Worm (Caenorhabditis elegans) whole organism, young adult: ENCODE measurements around the gene spp-20.

ENCODE experiments used
- B0261.1 ChIP-seq: sonication (generic microtip); optimal IDR thresholded peaks from 2 replicates; lab custom pipeline; 2016; ENCODE audit warnings: mild to moderate bottlenecking, missing genetic modification characterization, moderate library complexity, missing compliant biosample characterization
- B0336.3 ChIP-seq: fragments of 200-800 bp; sonication (Bioruptor generic); IDR thresholded peaks from 2 replicates; pipeline ENCODE4 v1.3.6; 2022; ENCODE audit warnings: missing genetic modification characterization, missing compliant biosample characterization
- C06A6.2 ChIP-seq: fragments of 200-800 bp; sonication (Bioruptor generic); conservative IDR thresholded peaks from 2 replicates; pipeline ENCODE4 v1.3.6; 2022; ENCODE audit warnings: missing genetic modification characterization, missing compliant biosample characterization
- C17E4.6 ChIP-seq: fragments of 200-800 bp; sonication (Bioruptor generic); IDR thresholded peaks from 2 replicates; pipeline ENCODE4 v1.3.6; 2022; ENCODE audit warnings: missing genetic modification reagents, missing genetic modification characterization, missing compliant biosample characterization
- F10E7.11 ChIP-seq: sonication (generic microtip); optimal IDR thresholded peaks from 2 replicates; lab custom pipeline; 2017; ENCODE audit warnings: mild to moderate bottlenecking, missing genetic modification characterization, moderate library complexity, missing compliant biosample characterization
- F23B12.7 ChIP-seq: sonication (generic microtip); optimal IDR thresholded peaks from 2 replicates; lab custom pipeline; 2017; ENCODE audit warnings: missing genetic modification characterization, mild to moderate bottlenecking, missing compliant biosample characterization, antibody characterized with exemption, moderate library complexity; ENCODE audit not compliant: insufficient read depth
- F55B11.4 ChIP-seq: sonication (generic microtip); optimal IDR thresholded peaks from 2 replicates; lab custom pipeline; 2016; ENCODE audit warnings: missing compliant biosample characterization, missing genetic modification characterization, borderline replicate concordance; ENCODE audit not compliant: insufficient read depth
- T07F8.4 ChIP-seq: sonication (generic microtip); optimal IDR thresholded peaks from 2 replicates; lab custom pipeline; 2016; ENCODE audit warnings: mild to moderate bottlenecking, missing genetic modification characterization, moderate library complexity, missing compliant biosample characterization
- T26A5.8 ChIP-seq: sonication (generic microtip); optimal IDR thresholded peaks from 2 replicates; lab custom pipeline; 2016; ENCODE audit warnings: missing genetic modification characterization, missing compliant biosample characterization
- Y53F4B.3 ChIP-seq: fragments of 200-800 bp; sonication (Bioruptor generic); IDR thresholded peaks from 2 replicates; pipeline ENCODE4 v1.3.6; 2022; ENCODE audit warnings: missing genetic modification reagents, missing genetic modification characterization, missing compliant biosample characterization
- Y56A3A.18 ChIP-seq: fragments of 200-800 bp; sonication (Bioruptor generic); IDR thresholded peaks from 2 replicates; pipeline ENCODE4 v1.3.6; 2022; ENCODE audit warnings: missing genetic modification reagents, missing genetic modification characterization, missing compliant biosample characterization
- ZK185.1 ChIP-seq: sonication (generic microtip); optimal IDR thresholded peaks from 2 replicates; lab custom pipeline; 2016; ENCODE audit warnings: mild to moderate bottlenecking, missing genetic modification characterization, missing compliant biosample characterization; ENCODE audit not compliant: poor library complexity, severe bottlenecking
- atf-7 ChIP-seq: sonication (generic microtip); optimal IDR thresholded peaks from 2 replicates; lab custom pipeline; 2017; ENCODE audit warnings: mild to moderate bottlenecking, missing genetic modification characterization, missing compliant biosample characterization
- athp-1 ChIP-seq: sonication (generic microtip); optimal IDR thresholded peaks from 2 replicates; lab custom pipeline; 2017; ENCODE audit warnings: mild to moderate bottlenecking, missing genetic modification characterization, missing compliant biosample characterization
- attf-3 ChIP-seq: fragments of 200-800 bp; sonication (Bioruptor generic); conservative IDR thresholded peaks from 2 replicates; pipeline ENCODE4 v1.3.6; 2022; ENCODE audit warnings: missing genetic modification reagents, missing genetic modification characterization, missing compliant biosample characterization
- attf-5 ChIP-seq: fragments of 200-800 bp; sonication (Bioruptor generic); optimal IDR thresholded peaks from 2 replicates; lab custom pipeline; 2018; ENCODE audit warnings: mild to moderate bottlenecking, missing genetic modification characterization, missing compliant biosample characterization
- bed-2 ChIP-seq: fragments of 200-800 bp; sonication (Bioruptor generic); IDR thresholded peaks from 2 replicates; pipeline ENCODE4 v1.3.6; 2022; ENCODE audit warnings: missing genetic modification reagents, missing genetic modification characterization, missing compliant biosample characterization
- cebp-1 ChIP-seq, 2 experiments: fragments of 200-800 bp in 1 of 2; sonication (Bioruptor generic) in 1 of 2; sonication (generic microtip) in 1 of 2; IDR thresholded peaks in 1 of 2; optimal IDR thresholded peaks in 1 of 2; 2 replicates each; pipeline versions ENCODE4 v1.3.6 to Lab custom; 2017 to 2022; ENCODE audit warnings: missing compliant biosample characterization in 2 of 2, missing genetic modification characterization in 2 of 2, mild to moderate bottlenecking in 1 of 2, missing genetic modification reagents in 1 of 2, moderate library complexity in 1 of 2
- ceh-27 ChIP-seq: fragments of 200-800 bp; sonication (Bioruptor generic); optimal IDR thresholded peaks from 2 replicates; lab custom pipeline; 2018; ENCODE audit warnings: mild to moderate bottlenecking, missing genetic modification characterization, moderate library complexity, missing compliant biosample characterization
- dox-1 ChIP-seq: fragments of 200-800 bp; sonication (Bioruptor generic); IDR thresholded peaks from 2 replicates; pipeline ENCODE4 v1.3.6; 2022; ENCODE audit warnings: missing genetic modification reagents, missing genetic modification characterization, missing compliant biosample characterization
- egrh-3 ChIP-seq: fragments of 200-800 bp; sonication (Bioruptor generic); IDR thresholded peaks from 2 replicates; pipeline ENCODE4 v1.3.6; 2022; ENCODE audit warnings: missing genetic modification reagents, missing genetic modification characterization, missing compliant biosample characterization
- ets-4 ChIP-seq: fragments of 200-800 bp; sonication (Bioruptor generic); optimal IDR thresholded peaks from 2 replicates; lab custom pipeline; 2018; ENCODE audit warnings: mild to moderate bottlenecking, missing genetic modification characterization, missing compliant biosample characterization
- him-1 ChIP-seq: sonication (generic microtip); optimal IDR thresholded peaks from 2 replicates; lab custom pipeline; 2016; ENCODE audit warnings: missing genotype, missing genetic modification reagents, missing genetic modification characterization, missing compliant biosample characterization
- hrde-1 ChIP-seq: sonication (generic microtip); optimal IDR thresholded peaks from 2 replicates; lab custom pipeline; 2016; ENCODE audit warnings: missing genetic modification characterization, mild to moderate bottlenecking, missing compliant biosample characterization, moderate library complexity, missing genotype, missing genetic modification reagents, borderline replicate concordance
- let-526 ChIP-seq: fragments of 200-800 bp; sonication (Bioruptor generic); IDR thresholded peaks from 2 replicates; pipeline ENCODE4 v1.3.6; 2022; ENCODE audit warnings: missing genetic modification reagents, missing genetic modification characterization, missing compliant biosample characterization
- let-607 ChIP-seq, 2 experiments: fragments of 200-800 bp in 1 of 2; sonication (Bioruptor generic) in 1 of 2; sonication (generic microtip) in 1 of 2; optimal IDR thresholded peaks; 2 replicates each; lab custom pipeline; 2016 to 2018; ENCODE audit warnings: mild to moderate bottlenecking in 2 of 2, missing compliant biosample characterization in 2 of 2, missing genetic modification characterization in 2 of 2, moderate library complexity in 2 of 2, missing genotype in 1 of 2
- lin-35 ChIP-seq, 3 experiments: fragments of 150-350 bp in 2 of 3; sonication (generic microtip) in 1 of 3; optimal IDR thresholded peaks; 2 replicates each; lab custom pipeline; 2014 to 2018; ENCODE audit warnings: missing biosample characterization in 3 of 3, missing genetic modification characterization in 3 of 3, missing genetic modification reagents in 3 of 3
- lin-40 ChIP-seq: sonication (generic microtip); optimal IDR thresholded peaks from 2 replicates; lab custom pipeline; 2016; ENCODE audit warnings: missing genetic modification characterization, mild to moderate bottlenecking, missing compliant biosample characterization, missing genotype, missing genetic modification reagents
- lir-1 ChIP-seq: fragments of 200-800 bp; sonication (Bioruptor generic); conservative IDR thresholded peaks from 2 replicates; pipeline ENCODE4 v1.3.6; 2022; ENCODE audit warnings: missing genetic modification reagents, missing genetic modification characterization, missing compliant biosample characterization
- lsl-1 ChIP-seq: fragments of 200-800 bp; sonication (Bioruptor generic); optimal IDR thresholded peaks from 2 replicates; lab custom pipeline; 2018; ENCODE audit warnings: mild to moderate bottlenecking, missing genetic modification characterization, moderate library complexity, missing compliant biosample characterization
- madf-3 ChIP-seq: fragments of 200-800 bp; sonication (Bioruptor generic); IDR thresholded peaks from 2 replicates; pipeline ENCODE4 v1.3.6; 2022; ENCODE audit warnings: missing genetic modification reagents, missing genetic modification characterization, missing compliant biosample characterization
- madf-8 ChIP-seq: fragments of 200-800 bp; sonication (Bioruptor generic); conservative IDR thresholded peaks from 2 replicates; pipeline ENCODE4 v1.3.6; 2022; ENCODE audit warnings: missing genetic modification reagents, missing genetic modification characterization, missing compliant biosample characterization
- mcd-1 ChIP-seq: fragments of 200-800 bp; sonication (Bioruptor generic); IDR thresholded peaks from 2 replicates; pipeline ENCODE4 v1.3.6; 2022; ENCODE audit warnings: missing genetic modification reagents, missing genetic modification characterization, missing compliant biosample characterization
- mes-4 ChIP-seq: sonication (generic microtip); optimal IDR thresholded peaks from 2 replicates; lab custom pipeline; 2016; ENCODE audit warnings: missing genotype, missing genetic modification characterization, missing compliant biosample characterization
- mxl-1 ChIP-seq: sonication (generic microtip); optimal IDR thresholded peaks from 2 replicates; lab custom pipeline; 2016; ENCODE audit warnings: missing genetic modification characterization, missing compliant biosample characterization
- nfya-2 ChIP-seq: fragments of 200-800 bp; sonication (Bioruptor generic); IDR thresholded peaks from 2 replicates; pipeline ENCODE4 v1.3.6; 2022; ENCODE audit warnings: missing genetic modification reagents, missing genetic modification characterization, missing compliant biosample characterization
- nhr-120 ChIP-seq: fragments of 200-800 bp; sonication (Bioruptor generic); IDR thresholded peaks from 2 replicates; pipeline ENCODE4 v1.3.6; 2022; ENCODE audit warnings: missing genetic modification characterization, missing compliant biosample characterization
- nhr-80 ChIP-seq: sonication (generic microtip); optimal IDR thresholded peaks from 2 replicates; lab custom pipeline; 2016; ENCODE audit warnings: missing genetic modification characterization, missing compliant biosample characterization
- pbrm-1 ChIP-seq: fragments of 200-800 bp; sonication (Bioruptor generic); IDR thresholded peaks from 2 replicates; pipeline ENCODE4 v1.3.6; 2022; ENCODE audit warnings: missing genetic modification reagents, missing genetic modification characterization, missing compliant biosample characterization
- rec-8 ChIP-seq, 2 experiments: sonication (generic microtip); optimal IDR thresholded peaks; 2 replicates each; lab custom pipeline; 2016; ENCODE audit warnings: mild to moderate bottlenecking in 2 of 2, missing genetic modification characterization in 2 of 2, missing genetic modification reagents in 2 of 2, missing genotype in 2 of 2, missing biosample characterization in 1 of 2, missing compliant biosample characterization in 1 of 2, moderate library complexity in 1 of 2
- somi-1 ChIP-seq: fragments of 200-800 bp; sonication (Bioruptor generic); optimal IDR thresholded peaks from 2 replicates; lab custom pipeline; 2018; ENCODE audit warnings: mild to moderate bottlenecking, missing genetic modification characterization, missing compliant biosample characterization
- sptf-2 ChIP-seq: fragments of 200-800 bp; sonication (Bioruptor generic); optimal IDR thresholded peaks from 2 replicates; lab custom pipeline; 2018; ENCODE audit warnings: mild to moderate bottlenecking, missing genetic modification characterization, missing compliant biosample characterization
- tbp1 ChIP-seq: fragments of 200-800 bp; sonication (Bioruptor generic); optimal IDR thresholded peaks from 2 replicates; lab custom pipeline; 2018; ENCODE audit warnings: mild to moderate bottlenecking, missing genetic modification characterization, missing compliant biosample characterization
- tlf-1 ChIP-seq: fragments of 200-800 bp; sonication (Bioruptor generic); optimal IDR thresholded peaks from 2 replicates; lab custom pipeline; 2018; ENCODE audit warnings: mild to moderate bottlenecking, missing genetic modification characterization, missing compliant biosample characterization
- unc-62 ChIP-seq: fragments of 150-350 bp; optimal IDR thresholded peaks from 2 replicates; lab custom pipeline; 2014; ENCODE audit warnings: missing biosample characterization, missing genetic modification reagents, missing genetic modification characterization
- ztf-22 ChIP-seq: fragments of 200-800 bp; sonication (Bioruptor generic); optimal IDR thresholded peaks from 2 replicates; lab custom pipeline; 2018; ENCODE audit warnings: mild to moderate bottlenecking, missing genetic modification characterization, moderate library complexity, missing compliant biosample characterization
- ztf-3 ChIP-seq: fragments of 200-800 bp; sonication (Bioruptor generic); optimal IDR thresholded peaks from 2 replicates; lab custom pipeline; 2018; ENCODE audit warnings: mild to moderate bottlenecking, missing genetic modification characterization, missing compliant biosample characterization

The spp-20 gene

ce11 chrV:6514887-6515324 lies 43.1 kb downstream of the spp-20 start, which contains the start of gene dpy-11 (continued):
- TF ChIP-seq rec-8 (tag; optimal IDR thresholded peaks at IDR 0.05; lab: Kevin White, UChicago), result no peak
- TF ChIP-seq F10E7.11 (tag; lab: Kevin White, UChicago), result no peak
- peak in 1 of 2 experiments; percentile 1 for TF ChIP-seq let-607 (tag; optimal IDR thresholded peaks at IDR 0.05; lab: Kevin White, UChicago)
- no peak for TF ChIP-seq nhr-120
- peak; percentile 74 for TF ChIP-seq somi-1 (GFP tag; lab: Kevin White, UChicago)
- peak; percentile 20 for TF ChIP-seq hrde-1
- TF ChIP-seq Y56A3A.18 (GFP tag; lab: Robert Waterston, UW), result no peak; the same call in none of the 2 replicates
- TF ChIP-seq madf-8, result no peak
- TF ChIP-seq ceh-27 (GFP tag; lab: Kevin White, UChicago), result no peak
- TF ChIP-seq him-1 (tag; lab: Kevin White, UChicago), result no peak
- TF ChIP-seq mcd-1 (GFP tag; lab: Robert Waterston, UW), result peak; percentile 58; the same call in 1 of the 2 replicates
- no peak for TF ChIP-seq mxl-1 (tag; lab: Kevin White, UChicago)
- TF ChIP-seq lin-35 (GFP tag; optimal IDR thresholded peaks at IDR 0.05; lab: Kevin White, UChicago), result peak in 1 of 3 experiments; percentile 59
- peak; percentile 92 for TF ChIP-seq B0336.3
- TF ChIP-seq dox-1 (GFP tag; lab: Robert Waterston, UW), result peak; percentile 58
- peak; percentile 55 for TF ChIP-seq atf-7 (tag; lab: Kevin White, UChicago)
- no peak for TF ChIP-seq F55B11.4
- 0 out of 2 replicates have a peak, but pooled peaks have one; percentile 59 for TF ChIP-seq pbrm-1 (GFP tag; lab: Robert Waterston, UW)
- TF ChIP-seq attf-5 (GFP tag; lab: Kevin White, UChicago), result peak; percentile 23
- TF ChIP-seq mes-4, result no peak
- peak; percentile 30 for TF ChIP-seq ets-4 (GFP tag; lab: Kevin White, UChicago)
- peak; percentile 19 for TF ChIP-seq ztf-22
- TF ChIP-seq ZK185.1, result peak; percentile 22
- TF ChIP-seq lin-40 (tag; lab: Kevin White, UChicago), result peak; percentile 33
- TF ChIP-seq tbp1 (GFP tag; lab: Kevin White, UChicago), result peak; percentile 51
- no peak for TF ChIP-seq cebp-1 (GFP tag; IDR thresholded peaks at IDR 0.05; lab: Robert Waterston, UW)
- peak; percentile 72 for TF ChIP-seq cebp-1 (tag; optimal IDR thresholded peaks at IDR 0.05; lab: Kevin White, UChicago)
- no peak for TF ChIP-seq unc-62 (GFP tag; lab: Kevin White, UChicago)
- no peak for TF ChIP-seq attf-3 (GFP tag; lab: Robert Waterston, UW)
- TF ChIP-seq T07F8.4 (tag; lab: Kevin White, UChicago), result no peak
- TF ChIP-seq nhr-80 (tag; lab: Kevin White, UChicago), result no peak
- no peak for TF ChIP-seq egrh-3
- peak; percentile 32 for TF ChIP-seq athp-1
- no peak for TF ChIP-seq B0261.1 (tag; lab: Kevin White, UChicago)
- no peak for TF ChIP-seq C06A6.2
- TF ChIP-seq sptf-2, result no peak
- TF ChIP-seq lsl-1 (GFP tag; lab: Kevin White, UChicago), result no peak
- no peak for TF ChIP-seq lir-1 (GFP tag; lab: Robert Waterston, UW)
- no peak for TF ChIP-seq C17E4.6 (GFP tag; lab: Robert Waterston, UW)
- no peak for TF ChIP-seq Y53F4B.3
- peak; percentile 80 for TF ChIP-seq madf-3 (GFP tag; lab: Robert Waterston, UW)
- TF ChIP-seq ztf-3 (GFP tag; lab: Kevin White, UChicago), result no peak
- TF ChIP-seq F23B12.7 (tag; lab: Kevin White, UChicago), result no peak
- no peak for TF ChIP-seq let-526 (GFP tag; lab: Robert Waterston, UW)
- no peak for TF ChIP-seq T26A5.8 (tag; lab: Kevin White, UChicago)
- TF ChIP-seq tlf-1 (GFP tag; lab: Kevin White, UChicago), result peak; percentile 64
- TF ChIP-seq bed-2 (GFP tag; lab: Robert Waterston, UW), result no peak
- TF ChIP-seq nfya-2 (GFP tag; lab: Robert Waterston, UW), result no peak
